Worm (Caenorhabditis elegans) whole organism, L4 larva: ENCODE measurements around the gene C05C10.7.

ENCODE experiments used
- T26A8.4 ChIP-seq: fragments of 200-800 bp; sonication (Bioruptor generic); IDR thresholded peaks from 2 replicates; pipeline ENCODE4 v1.3.6; 2022; ENCODE audit warnings: missing genetic modification characterization, missing compliant biosample characterization
- Y105C5A.15 ChIP-seq: fragments of 200-800 bp; sonication (Bioruptor generic); IDR thresholded peaks from 2 replicates; pipeline ENCODE4 v1.3.6; 2022; ENCODE audit warnings: missing genetic modification characterization, missing compliant biosample characterization
- Y48G9A.11 ChIP-seq: fragments of 200-800 bp; sonication (Bioruptor generic); IDR thresholded peaks from 2 replicates; pipeline ENCODE4 v1.3.6; 2022; ENCODE audit warnings: missing genetic modification reagents, missing genetic modification characterization, missing compliant biosample characterization
- Y5F2A.4 ChIP-seq: fragments of 200-800 bp; sonication (Bioruptor generic); optimal IDR thresholded peaks from 2 replicates; lab custom pipeline; 2018; ENCODE audit warnings: mild to moderate bottlenecking, missing genetic modification characterization, missing compliant biosample characterization
- aly-2 ChIP-seq: sonication (generic microtip); optimal IDR thresholded peaks from 2 replicates; lab custom pipeline; 2018; ENCODE audit warnings: missing biosample characterization, missing genetic modification characterization
- ceh-20 ChIP-seq: fragments of 200-800 bp; sonication (Bioruptor generic); IDR thresholded peaks from 2 replicates; pipeline ENCODE4 v1.3.6; 2022; ENCODE audit warnings: missing genetic modification reagents, missing genetic modification characterization, missing compliant biosample characterization
- ceh-44 ChIP-seq: fragments of 200-800 bp; sonication (Bioruptor generic); IDR thresholded peaks from 2 replicates; pipeline ENCODE4 v1.3.6; 2022; ENCODE audit warnings: missing genetic modification reagents, missing genetic modification characterization, missing compliant biosample characterization
- ceh-62 ChIP-seq: sonication (generic microtip); optimal IDR thresholded peaks from 2 replicates; lab custom pipeline; 2017; ENCODE audit warnings: missing biosample characterization, missing genetic modification characterization
- cey-2 ChIP-seq: sonication (generic microtip); optimal IDR thresholded peaks from 3 replicates; lab custom pipeline; 2017; ENCODE audit warnings: missing genetic modification characterization, mild to moderate bottlenecking, missing compliant biosample characterization, antibody characterized with exemption, borderline replicate concordance; ENCODE audit not compliant: insufficient read depth
- ctbp-1 ChIP-seq: fragments of 200-800 bp; sonication (Bioruptor generic); IDR thresholded peaks from 2 replicates; pipeline ENCODE4 v1.3.6; 2022; ENCODE audit warnings: missing genetic modification reagents, missing genetic modification characterization, missing compliant biosample characterization
- daf-19 ChIP-seq: fragments of 200-800 bp; sonication (Bioruptor generic); conservative IDR thresholded peaks from 2 replicates; pipeline ENCODE4 v1.3.6; 2022; ENCODE audit warnings: missing genetic modification characterization, missing compliant biosample characterization
- dmd-6 ChIP-seq: fragments of 200-800 bp; sonication (Bioruptor generic); IDR thresholded peaks from 2 replicates; pipeline ENCODE4 v1.3.6; 2022; ENCODE audit warnings: missing genetic modification reagents, missing genetic modification characterization, missing compliant biosample characterization
- dmd-9 ChIP-seq: fragments of 200-800 bp; sonication (Bioruptor generic); IDR thresholded peaks from 2 replicates; pipeline ENCODE4 v1.3.6; 2022; ENCODE audit warnings: missing genetic modification reagents, missing genetic modification characterization, missing compliant biosample characterization
- duxl-1 ChIP-seq: sonication (generic microtip); optimal IDR thresholded peaks from 2 replicates; lab custom pipeline; 2016; ENCODE audit warnings: mild to moderate bottlenecking, missing genetic modification characterization, moderate library complexity, missing compliant biosample characterization; ENCODE audit not compliant: poor library complexity
- fos-1 ChIP-seq: fragments of 150-350 bp; optimal IDR thresholded peaks from 2 replicates; lab custom pipeline; 2014; ENCODE audit warnings: missing biosample characterization, missing genetic modification characterization
- gei-8 ChIP-seq: fragments of 200-800 bp; sonication (Bioruptor generic); optimal IDR thresholded peaks from 2 replicates; lab custom pipeline; 2018; ENCODE audit warnings: mild to moderate bottlenecking, missing genetic modification characterization, missing compliant biosample characterization
- hmg-1.1 ChIP-seq: fragments of 200-800 bp; sonication (Bioruptor generic); IDR thresholded peaks from 2 replicates; pipeline ENCODE4 v1.3.6; 2022; ENCODE audit warnings: missing genetic modification reagents, missing genetic modification characterization, missing compliant biosample characterization
- jun-1 ChIP-seq: fragments of 150-350 bp; optimal IDR thresholded peaks from 2 replicates; lab custom pipeline; 2014; ENCODE audit warnings: missing biosample characterization, missing genetic modification reagents, missing genetic modification characterization
- lin-13 ChIP-seq: fragments of 150-350 bp; optimal IDR thresholded peaks from 2 replicates; lab custom pipeline; 2014; ENCODE audit warnings: missing biosample characterization, missing genetic modification reagents, missing genetic modification characterization
- lin-29 ChIP-seq: fragments of 200-800 bp; sonication (Bioruptor generic); IDR thresholded peaks from 2 replicates; pipeline ENCODE4 v1.3.6; 2022; ENCODE audit warnings: missing genetic modification reagents, missing genetic modification characterization, missing compliant biosample characterization
- lin-39 ChIP-seq: fragments of 150-350 bp; optimal IDR thresholded peaks from 2 replicates; lab custom pipeline; 2014; ENCODE audit warnings: missing biosample characterization, missing genetic modification reagents, missing genetic modification characterization
- madf-9 ChIP-seq: fragments of 200-800 bp; sonication (Bioruptor generic); conservative IDR thresholded peaks from 2 replicates; pipeline ENCODE4 v1.3.6; 2022; ENCODE audit warnings: missing genetic modification reagents, missing genetic modification characterization, missing compliant biosample characterization
- mep-1 ChIP-seq: fragments of 150-350 bp; sonication (generic microtip); optimal IDR thresholded peaks from 3 replicates; lab custom pipeline; 2014; ENCODE audit warnings: missing biosample characterization, missing genetic modification characterization
- mes-2 ChIP-seq: sonication (generic microtip); optimal IDR thresholded peaks from 2 replicates; lab custom pipeline; 2016; ENCODE audit warnings: missing genotype, mild to moderate bottlenecking, missing genetic modification characterization, missing compliant biosample characterization; ENCODE audit not compliant: poor library complexity, severe bottlenecking
- mxl-2 ChIP-seq: fragments of 200-800 bp; sonication (Bioruptor generic); conservative IDR thresholded peaks from 2 replicates; pipeline ENCODE4 v1.3.6; 2022; ENCODE audit warnings: missing genetic modification reagents, missing genetic modification characterization, missing compliant biosample characterization
- nhr-237 ChIP-seq: sonication (generic microtip); optimal IDR thresholded peaks from 2 replicates; lab custom pipeline; 2017; ENCODE audit warnings: missing biosample characterization, missing genetic modification characterization
- nhr-42 ChIP-seq: fragments of 200-800 bp; sonication (Bioruptor generic); IDR thresholded peaks from 2 replicates; pipeline ENCODE4 v1.3.6; 2022; ENCODE audit warnings: missing genetic modification characterization, missing compliant biosample characterization
- pha-4 ChIP-seq, 2 experiments: fragments of 150-350 bp in 1 of 2; fragments of 200-800 bp in 1 of 2; sonication (Bioruptor generic) in 1 of 2; IDR thresholded peaks in 1 of 2; optimal IDR thresholded peaks in 1 of 2; 2 replicates each; pipeline versions ENCODE4 v1.3.6 to Lab custom; 2014 to 2022; ENCODE audit warnings: missing genetic modification characterization in 2 of 2, missing genetic modification reagents in 2 of 2, missing biosample characterization in 1 of 2, missing compliant biosample characterization in 1 of 2
- php-3 ChIP-seq: fragments of 200-800 bp; sonication (Bioruptor generic); IDR thresholded peaks from 2 replicates; pipeline ENCODE4 v1.3.6; 2022; ENCODE audit warnings: missing genetic modification reagents, missing genetic modification characterization, missing compliant biosample characterization
- pqm-1 ChIP-seq: sonication (generic microtip); optimal IDR thresholded peaks from 2 replicates; lab custom pipeline; 2017; ENCODE audit warnings: missing biosample characterization, missing genetic modification characterization
- snpc-4 ChIP-seq: fragments of 150-350 bp; optimal IDR thresholded peaks from 2 replicates; lab custom pipeline; 2014; ENCODE audit warnings: missing biosample characterization, missing genetic modification characterization
- unc-39 ChIP-seq: sonication (generic microtip); optimal IDR thresholded peaks from 2 replicates; lab custom pipeline; 2017; ENCODE audit warnings: missing biosample characterization, missing genetic modification characterization
- vab-7 ChIP-seq: fragments of 200-800 bp; sonication (Bioruptor generic); IDR thresholded peaks from 2 replicates; pipeline ENCODE4 v1.3.6; 2022; ENCODE audit warnings: missing genetic modification reagents, missing genetic modification characterization, missing compliant biosample characterization
- zfp-3 ChIP-seq: fragments of 200-800 bp; sonication (Bioruptor generic); conservative IDR thresholded peaks from 2 replicates; pipeline ENCODE4 v1.3.6; 2022; ENCODE audit warnings: missing genetic modification reagents, missing genetic modification characterization, missing compliant biosample characterization

C05C10.7 gene

ce11 chrII:9982437-9982836 is 43.7 kb upstream of the C05C10.7 start:
- TF ChIP-seq nhr-42 (GFP tag; lab: Robert Waterston, UW) (no peak), lin-29 (no peak), duxl-1 (no peak), fos-1 (tag; lab: Kevin White, UChicago) (no peak), lin-13 (GFP tag; lab: Kevin White, UChicago) (no peak), aly-2 (tag; lab: Kevin White, UChicago) (no peak), ceh-62 (tag; lab: Kevin White, UChicago) (no peak), Y5F2A.4 (no peak), unc-39 (tag; lab: Kevin White, UChicago) (no peak), madf-9 (GFP tag; lab: Robert Waterston, UW) (no peak), cey-2 (tag; lab: Kevin White, UChicago) (no peak), lin-39 (tag; lab: Kevin White, UChicago) (no peak), Y48G9A.11 (GFP tag; lab: Robert Waterston, UW) (no peak), pha-4 (GFP tag; IDR thresholded peaks at IDR 0.05; lab: Robert Waterston, UW) (no peak), pha-4 (tag; optimal IDR thresholded peaks at IDR 0.05; lab: Kevin White, UChicago) (no peak), dmd-6 (GFP tag; lab: Robert Waterston, UW) (no peak), ceh-44 (GFP tag; lab: Robert Waterston, UW) (no peak)

- TF ChIP-seq mes-2 (no peak), gei-8 (GFP tag; lab: Kevin White, UChicago) (no peak), pqm-1 (tag; lab: Kevin White, UChicago) (no peak)
These were observed 43.0 kb upstream of the C05C10.7 start, which contains the start of gene sdz-38 for ce11 chrII:9981760-9982159. Gene sdz-38 (minus strand): TSS chrII:9981860.

- TF ChIP-seq mxl-2 (no peak), T26A8.4 (no peak), jun-1 (tag; lab: Kevin White, UChicago) (no peak), aly-2 (tag; lab: Kevin White, UChicago) (no peak), snpc-4 (no peak), pqm-1 (tag; lab: Kevin White, UChicago) (no peak), dmd-9 (GFP tag; lab: Robert Waterston, UW) (no peak), php-3 (GFP tag; lab: Robert Waterston, UW) (no peak), ctbp-1 (no peak)
These were observed 41.4 kb upstream of the C05C10.7 start, which contains the start of gene ZK892.6 for ce11 chrII:9980077-9980631. Gene ZK892.6 (minus strand): TSS chrII:9980127.

ce11 chrII:9976405-9976804 is 37.6 kb upstream of the C05C10.7 start, which contains the start of gene R53.8:
Gene R53.8 (plus strand): TSS chrII:9976705.
- TF ChIP-seq nhr-237 (tag; lab: Kevin White, UChicago) = no peak
- TF ChIP-seq hmg-1.1 (GFP tag; lab: Robert Waterston, UW) = no peak
- no peak for TF ChIP-seq vab-7 (GFP tag; lab: Robert Waterston, UW)
- TF ChIP-seq ceh-20 (GFP tag; lab: Robert Waterston, UW) = no peak
- no peak for TF ChIP-seq zfp-3 (GFP tag; lab: Robert Waterston, UW)
- TF ChIP-seq daf-19 (GFP tag; lab: Robert Waterston, UW) = no peak
- TF ChIP-seq mep-1 = no peak
- TF ChIP-seq Y105C5A.15 (GFP tag; lab: Robert Waterston, UW) = no peak
